Fruit fly (Drosophila melanogaster): Measurements from ENCODE around the gene CG5199.

CG5199 gene

dm6 chr3L:20440902-20441429 lies 11.7 kb downstream of the CG5199 start:
- no peak for TF ChIP-seq CG13204 (GFP tag; optimal IDR thresholded peaks at IDR 0.05)
- TF ChIP-seq CG9948 (tag; optimal IDR thresholded peaks at IDR 0.05), result no peak
- no peak for TF ChIP-seq CG17806 (tag; optimal IDR thresholded peaks at IDR 0.05)
- TF ChIP-seq CG14655 (GFP tag; optimal IDR thresholded peaks at IDR 0.05), result no peak
- no peak for TF ChIP-seq CG32121 (GFP tag; IDR thresholded peaks at IDR 0.05)
- TF ChIP-seq CG8301 (tag; optimal IDR thresholded peaks at IDR 0.05), result no peak
- TF ChIP-seq Ets98B (GFP tag; IDR thresholded peaks at IDR 0.05), result no peak
- TF ChIP-seq EcR (GFP tag; optimal IDR thresholded peaks at IDR 0.05), result no peak

DNA sequence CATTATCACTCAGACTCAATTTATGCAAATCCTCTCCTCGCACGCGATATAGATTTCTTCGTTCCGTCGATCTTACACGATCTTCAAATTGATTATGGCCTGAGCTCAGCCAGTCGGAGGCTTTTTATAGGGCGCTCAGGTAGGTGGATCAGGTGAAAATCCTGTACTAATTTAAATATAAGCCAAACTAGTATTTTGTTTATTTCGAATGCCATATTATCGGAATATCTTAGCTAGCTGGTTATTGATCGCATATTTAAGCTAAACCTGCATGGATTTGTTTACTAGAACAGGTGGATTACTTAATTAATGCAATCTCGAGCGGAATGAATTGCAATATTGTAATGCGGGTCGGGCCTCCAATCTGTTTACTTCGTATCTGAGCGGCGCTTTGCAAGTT lies 12.9 kb downstream of the CG5199 start, which contains the start of gene Hpd:
Hpd (minus strand) TSS at position 101 of the 400 bp plus-strand sequence.
- TF ChIP-seq Ets98B (GFP tag; IDR thresholded peaks at IDR 0.05), result no peak
- no peak for TF ChIP-seq CG15710 (tag; optimal IDR thresholded peaks at IDR 0.05)
- no peak for TF ChIP-seq CG10348 (GFP tag; IDR thresholded peaks at IDR 0.05)
- TF ChIP-seq gl (tag; optimal IDR thresholded peaks at IDR 0.05), result no peak
- no peak for TF ChIP-seq CG17806 (tag; optimal IDR thresholded peaks at IDR 0.05)

- TF ChIP-seq Ets98B (GFP tag; IDR thresholded peaks at IDR 0.05) (no peak), CG13204 (GFP tag; optimal IDR thresholded peaks at IDR 0.05) (no peak), EcR (GFP tag; optimal IDR thresholded peaks at IDR 0.05) (no peak), CG32121 (GFP tag; IDR thresholded peaks at IDR 0.05) (no peak), CG8159 (tag; optimal IDR thresholded peaks at IDR 0.05) (no peak), CG17806 (tag; optimal IDR thresholded peaks at IDR 0.05) (no peak)
Observed at dm6 chr3L:20436069-20436468, 16.6 kb downstream of the CG5199 start, which contains the start of the genes mRpL15 and CtIP. TSS of gene mRpL15 (minus strand) at chr3L:20436209. TSS of gene CtIP (plus strand) at chr3L:20436250.

DNA sequence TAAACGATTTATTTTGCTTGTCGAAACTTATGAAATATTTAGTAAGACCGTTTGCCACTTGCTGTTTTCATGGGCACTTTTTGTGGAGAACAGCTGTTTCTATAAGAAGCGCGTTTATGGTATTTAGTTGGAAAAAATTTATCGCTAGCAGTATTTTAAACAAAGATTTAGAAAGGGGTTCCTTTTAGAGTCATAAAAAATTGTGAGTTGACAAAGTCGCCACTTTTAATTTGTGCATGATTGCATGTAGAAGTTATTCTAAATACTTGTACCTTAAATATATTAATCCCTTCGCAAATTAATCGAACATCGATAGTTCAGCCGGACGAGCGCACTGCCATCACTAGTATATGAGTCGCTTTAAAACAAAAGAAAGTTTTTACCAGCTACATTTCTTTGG lies 20.4 kb downstream of the CG5199 start, which contains the start of the genes Las and Psn:
Las (minus strand) TSS at position 65 of the 400 bp plus-strand sequence.
Psn (plus strand) TSS at position 172 of the 400 bp plus-strand sequence.
- TF ChIP-seq fd96Ca (GFP tag; IDR thresholded peaks at IDR 0.05) (no peak), CG9948 (tag; optimal IDR thresholded peaks at IDR 0.05) (no peak), CG13204 (GFP tag; optimal IDR thresholded peaks at IDR 0.05) (no peak), rn (GFP tag; IDR thresholded peaks at IDR 0.05) (no peak), Pif1A (GFP tag; optimal IDR thresholded peaks at IDR 0.05) (no peak)

dm6 chr3L:20431619-20432018 lies 21.0 kb downstream of the CG5199 start:
- TF ChIP-seq CG32121 (GFP tag; IDR thresholded peaks at IDR 0.05) (no peak), CG34367 (tag; optimal IDR thresholded peaks at IDR 0.05) (no peak), D1 (tag; optimal IDR thresholded peaks at IDR 0.05) (no peak), CG8159 (tag; optimal IDR thresholded peaks at IDR 0.05) (no peak), Pif1A (GFP tag; optimal IDR thresholded peaks at IDR 0.05) (no peak), CG10348 (GFP tag; IDR thresholded peaks at IDR 0.05) (no peak), gl (tag; optimal IDR thresholded peaks at IDR 0.05) (no peak)

DNA sequence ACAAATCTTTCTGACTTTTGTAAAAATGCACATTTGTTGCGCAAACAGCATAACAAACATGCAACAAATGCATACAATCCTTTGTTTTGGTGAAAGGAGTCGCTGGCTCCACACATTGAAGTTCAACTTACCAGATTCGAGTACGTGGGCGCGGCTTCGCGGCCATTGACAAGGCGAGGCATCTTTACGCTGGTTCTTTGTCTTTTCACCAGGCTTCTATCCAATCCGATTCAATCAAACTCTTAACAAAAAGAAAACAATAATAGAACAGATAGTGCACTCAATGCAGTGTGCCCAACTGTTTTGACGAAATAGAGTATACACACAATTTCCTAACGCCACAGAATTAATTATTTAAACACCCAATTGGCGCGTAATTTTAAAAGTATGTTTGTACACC lies 22.5 kb downstream of the CG5199 start, which contains the start of gene CG5262:
CG5262 (minus strand) TSS at position 294 of the 400 bp plus-strand sequence.
- TF ChIP-seq CG4496 (GFP tag; IDR thresholded peaks at IDR 0.05) (peak; percentile 48; the same call in 2 of the 3 replicates), CG12605 (GFP tag; IDR thresholded peaks at IDR 0.05) (peak; percentile 46; the same call in 1 of the 2 replicates), CG17806 (tag; optimal IDR thresholded peaks at IDR 0.05) (no peak), gl (tag; optimal IDR thresholded peaks at IDR 0.05) (peak; percentile 57)

- TF ChIP-seq CG15710 (tag; optimal IDR thresholded peaks at IDR 0.05), result no peak
- TF ChIP-seq CG8159 (tag; optimal IDR thresholded peaks at IDR 0.05), result no peak
- TF ChIP-seq Pif1A (GFP tag; optimal IDR thresholded peaks at IDR 0.05), result no peak
- TF ChIP-seq CG14655 (GFP tag; optimal IDR thresholded peaks at IDR 0.05), result no peak
Observed at dm6 chr3L:20427449-20427848, 25.2 kb downstream of the CG5199 start, which contains the start of gene CG5274. TSS of gene CG5274 (minus strand) at chr3L:20427666.

- no peak for TF ChIP-seq CG8159 (tag; optimal IDR thresholded peaks at IDR 0.05)
- no peak for TF ChIP-seq CG10348 (GFP tag; IDR thresholded peaks at IDR 0.05)
- TF ChIP-seq CG4496 (GFP tag; IDR thresholded peaks at IDR 0.05), result no peak
- TF ChIP-seq Pif1B (GFP tag; optimal IDR thresholded peaks at IDR 0.05), result no peak
- TF ChIP-seq CG32121 (GFP tag; IDR thresholded peaks at IDR 0.05), result no peak
- no peak for TF ChIP-seq fd96Ca (GFP tag; IDR thresholded peaks at IDR 0.05)
- no peak for TF ChIP-seq CG15710 (tag; optimal IDR thresholded peaks at IDR 0.05)
- no peak for TF ChIP-seq CG34367 (tag; optimal IDR thresholded peaks at IDR 0.05)
- no peak for TF ChIP-seq EcR (GFP tag; optimal IDR thresholded peaks at IDR 0.05)
- no peak for TF ChIP-seq CG9948 (tag; optimal IDR thresholded peaks at IDR 0.05)
- TF ChIP-seq Ets98B (GFP tag; IDR thresholded peaks at IDR 0.05), result no peak
- no peak for TF ChIP-seq CG8301 (tag; optimal IDR thresholded peaks at IDR 0.05)
- no peak for TF ChIP-seq CG13204 (GFP tag; optimal IDR thresholded peaks at IDR 0.05)
- no peak for TF ChIP-seq Snoo (tag; optimal IDR thresholded peaks at IDR 0.05)
- TF ChIP-seq CG14655 (GFP tag; optimal IDR thresholded peaks at IDR 0.05), result no peak
- no peak for TF ChIP-seq gl (tag; optimal IDR thresholded peaks at IDR 0.05)
- TF ChIP-seq rn (GFP tag; IDR thresholded peaks at IDR 0.05), result no peak
- TF ChIP-seq CG17806 (tag; optimal IDR thresholded peaks at IDR 0.05), result no peak
- no peak for TF ChIP-seq CG12605 (GFP tag; IDR thresholded peaks at IDR 0.05)
Observed at dm6 chr3L:20425888-20426287, 26.8 kb downstream of the CG5199 start, which contains the start of gene CG5282. TSS of gene CG5282 (minus strand) at chr3L:20426071.

Measured in whole organism, pupa.